Worm (Caenorhabditis elegans) whole organism, L4 larva: ENCODE data around the gene cwf-19L2.

Source experiments
- dpl-1 ChIP-seq: fragments of 150-350 bp; optimal IDR thresholded peaks from 2 replicates; lab custom pipeline; 2014; ENCODE audit warnings: missing biosample characterization, missing genetic modification reagents, missing genetic modification characterization
- fkh-10 ChIP-seq: fragments of 150-350 bp; optimal IDR thresholded peaks from 2 replicates; lab custom pipeline; 2014; ENCODE audit warnings: missing biosample characterization, missing genetic modification reagents, missing genetic modification characterization
- lsy-2 ChIP-seq, 2 experiments: fragments of 150-350 bp in 1 of 2; sonication (generic microtip) in 1 of 2; optimal IDR thresholded peaks; 2 replicates each; lab custom pipeline; 2014 to 2017; ENCODE audit warnings: missing biosample characterization in 2 of 2, missing genetic modification characterization in 2 of 2
- mdl-1 ChIP-seq, 2 experiments: fragments of 150-350 bp in 1 of 2; sonication (generic microtip) in 1 of 2; optimal IDR thresholded peaks; 2 replicates each; lab custom pipeline; 2014 to 2017; ENCODE audit warnings: missing biosample characterization in 2 of 2, missing genetic modification characterization in 2 of 2
- nhr-11 ChIP-seq: fragments of 150-350 bp; optimal IDR thresholded peaks from 2 replicates; lab custom pipeline; 2014; ENCODE audit warnings: missing biosample characterization, missing genetic modification characterization
- nhr-41 ChIP-seq: fragments of 200-800 bp; sonication (Bioruptor generic); IDR thresholded peaks from 2 replicates; pipeline ENCODE4 v1.3.6; 2022; ENCODE audit warnings: missing genetic modification reagents, missing genetic modification characterization, missing compliant biosample characterization
- nhr-77 ChIP-seq: fragments of 150-350 bp; optimal IDR thresholded peaks from 2 replicates; lab custom pipeline; 2014; ENCODE audit warnings: missing biosample characterization, missing genetic modification characterization
- pqm-1 ChIP-seq: sonication (generic microtip); optimal IDR thresholded peaks from 2 replicates; lab custom pipeline; 2017; ENCODE audit warnings: missing biosample characterization, missing genetic modification characterization
- snpc-4 ChIP-seq: fragments of 150-350 bp; optimal IDR thresholded peaks from 2 replicates; lab custom pipeline; 2014; ENCODE audit warnings: missing biosample characterization, missing genetic modification characterization
- unc-62 ChIP-seq, 3 experiments: fragments of 150-350 bp in 1 of 3; sonication (generic microtip); optimal IDR thresholded peaks in 2 of 3; peaks in 1 of 3; 1 replicate in 1 of 3; 2 replicates in 2 of 3; lab custom pipeline; 2014 to 2017; ENCODE audit warnings: missing biosample characterization in 3 of 3, missing genetic modification characterization in 3 of 3, missing genetic modification reagents in 3 of 3, missing genotype in 1 of 3
- ztf-11 ChIP-seq: fragments of 150-350 bp; optimal IDR thresholded peaks from 2 replicates; lab custom pipeline; 2014; ENCODE audit warnings: missing biosample characterization, missing genetic modification characterization

DNA sequence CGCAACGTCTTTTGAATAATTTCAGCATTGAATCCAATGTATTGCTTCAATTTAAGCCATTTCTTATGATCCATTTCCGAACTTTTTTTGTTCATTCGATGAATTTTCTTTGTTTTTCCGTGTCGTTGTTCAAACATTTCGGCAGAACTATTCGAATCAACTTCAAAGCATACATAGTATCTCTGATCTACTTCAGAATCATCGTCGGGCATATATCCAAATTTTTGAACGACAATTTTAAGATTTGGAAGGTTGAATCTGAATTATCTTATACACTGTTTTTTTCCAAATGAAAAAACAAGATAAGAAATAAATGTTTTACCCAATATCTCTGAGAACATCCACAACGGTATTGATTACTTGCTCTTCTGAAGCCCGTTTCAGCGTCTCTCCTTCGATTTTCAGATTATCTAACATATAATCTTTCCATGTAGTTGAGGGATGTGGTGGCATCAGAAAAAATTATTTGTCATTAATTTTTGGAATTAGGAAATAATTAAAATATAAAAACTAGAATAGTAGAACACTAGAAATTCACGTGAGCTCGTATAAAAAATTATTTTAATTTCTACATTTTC lies 35.8 kb downstream of the cwf-19L2 start, which contains the start of gene lab-2:
- TF ChIP-seq nhr-77 (tag; lab: Kevin White, UChicago) = no peak
- TF ChIP-seq snpc-4 = no peak
- TF ChIP-seq mdl-1 (tag; optimal IDR thresholded peaks at IDR 0.05; lab: Kevin White, UChicago) = no peak
- TF ChIP-seq unc-62 (GFP tag; optimal IDR thresholded peaks at IDR 0.05 in 1 of 2; lab: Kevin White, UChicago) = no peak
- TF ChIP-seq unc-62 (tag; optimal IDR thresholded peaks at IDR 0.05; lab: Kevin White, UChicago) = no peak
- no peak for TF ChIP-seq nhr-41 (GFP tag; lab: Robert Waterston, UW)
- no peak for TF ChIP-seq nhr-11 (tag; lab: Kevin White, UChicago)
- TF ChIP-seq fkh-10 (GFP tag; lab: Kevin White, UChicago) = no peak
- no peak for TF ChIP-seq dpl-1
- peak in 1 of 2 experiments; percentile 39 for TF ChIP-seq lsy-2 (tag; optimal IDR thresholded peaks at IDR 0.05; lab: Kevin White, UChicago)
- TF ChIP-seq ztf-11 = no peak
- no peak for TF ChIP-seq pqm-1 (tag; lab: Kevin White, UChicago)
